Worm (Caenorhabditis elegans): ENCODE measurements around the gene lgc-38.

DNA sequence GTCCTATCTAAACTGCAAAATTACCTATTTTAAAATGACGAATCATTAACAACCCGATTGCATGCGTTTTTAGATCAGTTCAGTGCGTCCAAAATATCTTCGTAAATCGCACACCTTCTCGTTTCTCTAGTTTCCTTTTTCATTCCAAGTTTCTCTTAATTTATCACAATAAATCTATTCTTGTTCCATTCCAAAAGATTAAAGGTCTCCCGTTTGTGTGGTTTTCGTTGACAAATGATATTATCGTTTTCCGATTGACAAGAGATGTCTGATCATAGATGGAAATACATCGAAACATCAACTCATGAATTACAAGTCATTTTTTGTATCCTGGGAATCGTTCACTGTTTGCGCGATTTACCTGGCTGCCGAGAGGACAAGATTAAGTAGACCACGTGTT lies 15.8 kb upstream of the lgc-38 start:
- TF ChIP-seq lsy-2 (tag; optimal IDR thresholded peaks at IDR 0.05): no peak
- TF ChIP-seq blmp-1 (tag; optimal IDR thresholded peaks at IDR 0.05): no peak
- no peak for TF ChIP-seq ztf-11 (tag; optimal IDR thresholded peaks at IDR 0.05)
- no peak for TF ChIP-seq mab-5 (tag; optimal IDR thresholded peaks at IDR 0.05)
- no peak for TF ChIP-seq unc-62 (GFP tag; optimal IDR thresholded peaks at IDR 0.05)
- TF ChIP-seq elt-3 (tag; optimal IDR thresholded peaks at IDR 0.05): no peak
- no peak for TF ChIP-seq mep-1 (tag; optimal IDR thresholded peaks at IDR 0.05)
- no peak for TF ChIP-seq drap-1 (GFP tag; optimal IDR thresholded peaks at IDR 0.05)
